Fruit fly (Drosophila melanogaster) whole organism, pupa: ENCODE measurements around the gene hdm.
A peak's percentile ranks its signal among the peaks of the same experiment; 100 is the strongest.

Experiments used
- CG10348 ChIP-seq: fragments of 200-800 bp; sonication (Bioruptor generic); IDR thresholded peaks from 2 replicates; pipeline ENCODE4 v1.3.6; 2022; ENCODE audit warnings: missing biosample characterization, missing genetic modification characterization
- CG12605 ChIP-seq: fragments of 200-800 bp; sonication (Bioruptor generic); IDR thresholded peaks from 2 replicates; pipeline ENCODE4 v1.3.6; 2022; ENCODE audit warnings: missing biosample characterization, missing genetic modification characterization
- CG13204 ChIP-seq: fragments of 200-800 bp; sonication (Bioruptor generic); optimal IDR thresholded peaks from 2 replicates; lab custom pipeline; 2018; ENCODE audit warnings: missing biosample characterization, mild to moderate bottlenecking, missing genetic modification characterization, moderate library complexity
- CG14655 ChIP-seq: fragments of 200-800 bp; sonication (Bioruptor generic); optimal IDR thresholded peaks from 3 replicates; lab custom pipeline; 2017; ENCODE audit warnings: mild to moderate bottlenecking, missing biosample characterization, missing genetic modification reagents, missing genetic modification characterization
- CG15710 ChIP-seq: fragments of 200-800 bp; sonication (Bioruptor generic); optimal IDR thresholded peaks from 2 replicates; lab custom pipeline; 2018; ENCODE audit warnings: missing biosample characterization, mild to moderate bottlenecking, missing genetic modification characterization, moderate library complexity
- CG17806 ChIP-seq: fragments of 200-800 bp; sonication (Bioruptor generic); optimal IDR thresholded peaks from 2 replicates; lab custom pipeline; 2018; ENCODE audit warnings: missing biosample characterization, mild to moderate bottlenecking, missing genetic modification characterization, moderate library complexity
- CG32121 ChIP-seq: fragments of 200-800 bp; sonication (Bioruptor generic); IDR thresholded peaks from 2 replicates; pipeline ENCODE4 v1.3.6; 2022; ENCODE audit warnings: missing biosample characterization, missing genetic modification characterization
- CG34367 ChIP-seq: fragments of 200-800 bp; sonication (Bioruptor generic); optimal IDR thresholded peaks from 2 replicates; lab custom pipeline; 2018; ENCODE audit warnings: missing biosample characterization, mild to moderate bottlenecking, missing genetic modification characterization
- CG4496 ChIP-seq: fragments of 200-800 bp; sonication (Bioruptor generic); IDR thresholded peaks from 3 replicates; pipeline ENCODE4 v1.3.6; 2022; ENCODE audit warnings: missing biosample characterization, missing genetic modification characterization
- CG8159 ChIP-seq: fragments of 200-800 bp; sonication (Bioruptor generic); optimal IDR thresholded peaks from 3 replicates; lab custom pipeline; 2018; ENCODE audit warnings: missing biosample characterization, mild to moderate bottlenecking, missing genetic modification characterization, moderate library complexity
- CG8301 ChIP-seq: fragments of 200-800 bp; sonication (Bioruptor generic); optimal IDR thresholded peaks from 2 replicates; lab custom pipeline; 2018; ENCODE audit warnings: missing biosample characterization, mild to moderate bottlenecking, missing genetic modification characterization
- CG9948 ChIP-seq: fragments of 200-800 bp; sonication (Bioruptor generic); optimal IDR thresholded peaks from 2 replicates; lab custom pipeline; 2018; ENCODE audit warnings: missing biosample characterization, mild to moderate bottlenecking, missing genetic modification characterization, moderate library complexity
- D1 ChIP-seq: fragments of 200-800 bp; sonication (Bioruptor generic); optimal IDR thresholded peaks from 2 replicates; lab custom pipeline; 2018; ENCODE audit warnings: missing biosample characterization, mild to moderate bottlenecking, missing genetic modification characterization, moderate library complexity
- EcR ChIP-seq: fragments of 200-800 bp; sonication (Bioruptor generic); optimal IDR thresholded peaks from 3 replicates; lab custom pipeline; 2019; ENCODE audit warnings: missing biosample characterization, missing genetic modification characterization, mild to moderate bottlenecking, moderate library complexity, missing genetic modification reagents
- Ets98B ChIP-seq: fragments of 200-800 bp; sonication (Bioruptor generic); IDR thresholded peaks from 2 replicates; pipeline ENCODE4 v1.3.6; 2022; ENCODE audit warnings: missing biosample characterization, missing genetic modification characterization
- Pif1A ChIP-seq: fragments of 200-800 bp; sonication (Bioruptor generic); optimal IDR thresholded peaks from 3 replicates; lab custom pipeline; 2016; ENCODE audit warnings: missing biosample characterization, missing genetic modification characterization
- Pif1B ChIP-seq: fragments of 200-800 bp; sonication (Bioruptor generic); optimal IDR thresholded peaks from 3 replicates; lab custom pipeline; 2016; ENCODE audit warnings: missing biosample characterization, missing genetic modification characterization
- Snoo ChIP-seq: fragments of 200-800 bp; sonication (Bioruptor generic); optimal IDR thresholded peaks from 3 replicates; lab custom pipeline; 2017; ENCODE audit warnings: missing biosample characterization, mild to moderate bottlenecking, missing genetic modification characterization, inconsistent platforms
- fd96Ca ChIP-seq: fragments of 200-800 bp; sonication (Bioruptor generic); IDR thresholded peaks from 3 replicates; pipeline ENCODE4 v1.3.6; 2022; ENCODE audit warnings: missing biosample characterization, missing genetic modification characterization
- gl ChIP-seq: fragments of 200-800 bp; sonication (Bioruptor generic); optimal IDR thresholded peaks from 2 replicates; lab custom pipeline; 2018; ENCODE audit warnings: missing biosample characterization, mild to moderate bottlenecking, missing genetic modification characterization
- rn ChIP-seq: fragments of 200-800 bp; sonication (Bioruptor generic); IDR thresholded peaks from 2 replicates; pipeline ENCODE4 v1.3.6; 2022; ENCODE audit warnings: missing biosample characterization, missing genetic modification characterization

hdm gene

DNA sequence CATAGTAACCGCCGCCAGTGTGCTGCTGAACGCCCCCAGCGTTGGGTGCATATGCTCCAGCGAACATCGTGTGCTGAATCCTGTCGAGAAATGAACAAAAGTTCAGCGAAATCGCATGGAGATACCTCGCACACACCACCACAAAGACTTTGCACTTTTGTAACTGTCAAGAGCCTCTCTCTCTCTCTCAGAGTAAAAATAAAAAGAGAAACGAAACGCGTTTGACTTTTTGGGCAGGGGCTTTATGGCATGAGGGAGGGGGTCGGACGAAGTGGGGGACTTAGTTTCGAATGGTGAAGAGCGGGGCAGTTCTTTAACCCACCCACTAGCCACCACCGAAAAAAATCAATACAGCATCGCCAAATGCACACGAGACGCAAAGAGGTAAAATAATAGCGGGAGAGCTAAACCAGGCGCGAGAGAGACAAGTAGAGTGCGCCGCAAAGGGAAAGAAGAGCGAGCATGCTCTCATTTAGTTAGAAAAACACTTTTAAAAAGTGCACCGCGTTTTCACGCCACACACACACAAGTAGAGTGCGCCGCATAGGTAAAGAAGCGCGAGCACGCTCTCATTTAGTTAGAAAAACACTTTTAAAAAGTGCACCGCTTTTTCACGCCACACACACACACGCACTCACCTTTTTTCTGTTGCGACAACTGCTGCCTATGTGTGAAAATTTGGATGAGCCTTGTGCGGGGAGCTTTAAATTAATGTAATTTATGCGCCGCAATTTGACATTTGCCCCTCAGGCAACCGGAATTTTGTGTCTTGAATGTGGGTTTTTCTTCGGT, 10.5 kb upstream of the hdm start:
- peak; percentile 40; the same call in 1 of the 2 replicates for TF ChIP-seq CG12605 (GFP tag; lab: Robert Waterston, UW)
- TF ChIP-seq gl, result no peak
- TF ChIP-seq CG34367 (tag; lab: Kevin White, UChicago), result no peak
- no peak for TF ChIP-seq CG17806
- 0 out of 2 replicates have a peak, but pooled peaks have one; percentile 34 for TF ChIP-seq CG32121 (GFP tag; lab: Robert Waterston, UW)
- peak; percentile 40 for TF ChIP-seq EcR (GFP tag; lab: Kevin White, UChicago)
- TF ChIP-seq D1 (tag; lab: Kevin White, UChicago), result no peak
- TF ChIP-seq CG8159 (tag; lab: Kevin White, UChicago), result no peak
- no peak; the same call in 2 of the 3 replicates for TF ChIP-seq CG4496 (GFP tag; lab: Robert Waterston, UW)
- TF ChIP-seq CG13204 (GFP tag; lab: Kevin White, UChicago), result no peak
- TF ChIP-seq CG14655 (GFP tag; lab: Kevin White, UChicago), result no peak
- no peak for TF ChIP-seq CG10348 (GFP tag; lab: Robert Waterston, UW)
- TF ChIP-seq CG8301 (tag; lab: Kevin White, UChicago), result peak; percentile 20
- no peak for TF ChIP-seq fd96Ca (GFP tag; lab: Robert Waterston, UW)
- no peak for TF ChIP-seq rn (GFP tag; lab: Robert Waterston, UW)
- TF ChIP-seq Ets98B (GFP tag; lab: Robert Waterston, UW), result no peak
- peak; percentile 5 for TF ChIP-seq Snoo (tag; lab: Kevin White, UChicago)

DNA sequence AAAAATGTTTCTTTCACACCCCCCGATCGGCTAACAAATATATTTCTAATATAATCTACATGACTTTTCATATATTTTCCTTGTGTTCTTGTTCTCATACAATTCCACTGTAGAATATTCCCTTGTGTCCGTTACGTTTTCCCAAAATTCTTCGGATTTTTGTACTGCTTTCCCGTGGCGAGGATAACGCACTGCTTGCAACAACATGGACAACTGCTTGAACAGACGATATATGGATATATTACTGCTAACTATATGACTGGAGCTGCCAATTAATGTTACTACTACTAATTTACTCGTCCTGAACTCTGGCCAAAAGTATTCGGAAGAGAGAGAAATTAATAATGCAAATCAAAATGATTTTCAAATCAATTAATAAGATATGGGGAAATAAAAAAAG, 5.0 kb upstream of the hdm start:
- TF ChIP-seq D1 (tag; lab: Kevin White, UChicago) (no peak), rn (GFP tag; lab: Robert Waterston, UW) (no peak), CG8301 (tag; lab: Kevin White, UChicago) (no peak), CG15710 (tag; lab: Kevin White, UChicago) (no peak), CG32121 (GFP tag; lab: Robert Waterston, UW) (no peak), fd96Ca (GFP tag; lab: Robert Waterston, UW) (no peak), CG14655 (GFP tag; lab: Kevin White, UChicago) (no peak), CG13204 (GFP tag; lab: Kevin White, UChicago) (no peak), gl (no peak), Pif1B (GFP tag; lab: Kevin White, UChicago) (no peak), CG10348 (GFP tag; lab: Robert Waterston, UW) (no peak), CG4496 (GFP tag; lab: Robert Waterston, UW) (no peak), CG17806 (no peak), CG9948 (tag; lab: Kevin White, UChicago) (no peak), CG8159 (tag; lab: Kevin White, UChicago) (no peak), CG12605 (GFP tag; lab: Robert Waterston, UW) (no peak), Snoo (tag; lab: Kevin White, UChicago) (no peak), Pif1A (no peak), EcR (GFP tag; lab: Kevin White, UChicago) (no peak)
- TF ChIP-seq, all 21 proteins: peak for 0

dm6 chrX:7923063-7923462, 3.1 kb upstream of the hdm start:
- peak; percentile 35; the same call in 1 of the 2 replicates for TF ChIP-seq CG32121 (GFP tag; lab: Robert Waterston, UW)
- no peak for TF ChIP-seq rn (GFP tag; lab: Robert Waterston, UW)

dm6 chrX:7911983-7912630, 7.8 kb downstream of the hdm start, which contains the start of gene snz:
snz (plus strand) TSS chrX:7912089.
- TF ChIP-seq Pif1B (GFP tag; lab: Kevin White, UChicago) (no peak), rn (GFP tag; lab: Robert Waterston, UW) (no peak), CG12605 (GFP tag; lab: Robert Waterston, UW) (no peak), EcR (GFP tag; lab: Kevin White, UChicago) (peak; percentile 4), Pif1A (no peak), D1 (tag; lab: Kevin White, UChicago) (no peak), CG34367 (tag; lab: Kevin White, UChicago) (no peak), CG15710 (tag; lab: Kevin White, UChicago) (no peak), fd96Ca (GFP tag; lab: Robert Waterston, UW) (no peak)
- TF ChIP-seq, all 21 proteins: peak for 1

- 0 out of 3 replicates have a peak, but pooled peaks have one; percentile 23 for TF ChIP-seq CG4496 (GFP tag; lab: Robert Waterston, UW)
- no peak for TF ChIP-seq D1 (tag; lab: Kevin White, UChicago)
- TF ChIP-seq, all 21 proteins: peak for 1
Observed at dm6 chrX:7909482-7909881, 10.4 kb downstream of the hdm start.

dm6 chrX:7909069-7909389, 10.9 kb downstream of the hdm start:
- no peak for TF ChIP-seq CG12605 (GFP tag; lab: Robert Waterston, UW)
- no peak for TF ChIP-seq CG8159 (tag; lab: Kevin White, UChicago)
- no peak for TF ChIP-seq fd96Ca (GFP tag; lab: Robert Waterston, UW)
- no peak for TF ChIP-seq gl
- TF ChIP-seq Ets98B (GFP tag; lab: Robert Waterston, UW), result no peak
- TF ChIP-seq CG14655 (GFP tag; lab: Kevin White, UChicago), result no peak
- no peak for TF ChIP-seq Snoo (tag; lab: Kevin White, UChicago)
- no peak for TF ChIP-seq D1 (tag; lab: Kevin White, UChicago)
